Fruit fly (Drosophila melanogaster): ENCODE measurements around the gene CG7860.
A peak's percentile ranks its signal among the peaks of the same experiment; 100 is the strongest.

The CG7860 gene

DNA sequence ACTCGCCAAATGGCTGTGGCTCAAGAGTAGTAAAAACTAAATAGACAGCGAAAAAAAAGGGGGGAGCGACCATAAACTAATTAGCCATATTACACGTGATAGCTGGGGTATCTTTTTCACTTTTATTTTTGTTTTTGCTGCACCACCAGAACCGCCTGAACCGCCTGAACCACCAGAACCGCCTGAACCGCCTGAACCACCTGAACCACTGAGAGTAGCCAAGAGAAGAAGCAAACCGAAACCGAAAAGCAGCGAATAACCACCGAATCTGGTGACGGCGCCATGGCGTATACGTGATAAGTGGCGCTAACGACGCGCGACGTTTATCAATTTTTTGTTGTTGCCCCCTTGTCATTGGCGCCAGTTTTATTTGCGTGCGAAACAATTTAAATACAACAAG lies 47.7 kb downstream of the CG7860 start:
- TF ChIP-seq Pif1A (GFP tag; optimal IDR thresholded peaks at IDR 0.05) (no peak), CG17806 (tag; optimal IDR thresholded peaks at IDR 0.05) (no peak), gl (tag; optimal IDR thresholded peaks at IDR 0.05) (no peak), CG12605 (GFP tag; IDR thresholded peaks at IDR 0.05) (no peak), CG10348 (GFP tag; IDR thresholded peaks at IDR 0.05) (no peak), Snoo (tag; optimal IDR thresholded peaks at IDR 0.05) (no peak), CG34367 (tag; optimal IDR thresholded peaks at IDR 0.05) (no peak), CG14655 (GFP tag; optimal IDR thresholded peaks at IDR 0.05) (no peak), EcR (GFP tag; optimal IDR thresholded peaks at IDR 0.05) (no peak), CG4496 (GFP tag; IDR thresholded peaks at IDR 0.05) (no peak), Pif1B (GFP tag; optimal IDR thresholded peaks at IDR 0.05) (no peak), CG13204 (GFP tag; optimal IDR thresholded peaks at IDR 0.05) (no peak), CG8159 (tag; optimal IDR thresholded peaks at IDR 0.05) (no peak), fd96Ca (GFP tag; IDR thresholded peaks at IDR 0.05) (no peak), Ets98B (GFP tag; IDR thresholded peaks at IDR 0.05) (no peak), CG8301 (tag; optimal IDR thresholded peaks at IDR 0.05) (no peak)

- TF ChIP-seq CG8159 (tag; optimal IDR thresholded peaks at IDR 0.05) (no peak), rn (GFP tag; IDR thresholded peaks at IDR 0.05) (0 out of 2 replicates have a peak, but pooled peaks have one; percentile 52), CG10348 (GFP tag; IDR thresholded peaks at IDR 0.05) (no peak), CG32121 (GFP tag; IDR thresholded peaks at IDR 0.05) (peak; percentile 84), Snoo (tag; optimal IDR thresholded peaks at IDR 0.05) (no peak), CG34367 (tag; optimal IDR thresholded peaks at IDR 0.05) (no peak), Pif1B (GFP tag; optimal IDR thresholded peaks at IDR 0.05) (peak; percentile 64), Ets98B (GFP tag; IDR thresholded peaks at IDR 0.05) (peak; percentile 79), fd96Ca (GFP tag; IDR thresholded peaks at IDR 0.05) (peak; percentile 69; the same call in 2 of the 3 replicates), CG9948 (tag; optimal IDR thresholded peaks at IDR 0.05) (peak; percentile 20), CG8301 (tag; optimal IDR thresholded peaks at IDR 0.05) (peak; percentile 59), CG17806 (tag; optimal IDR thresholded peaks at IDR 0.05) (peak; percentile 20), CG14655 (GFP tag; optimal IDR thresholded peaks at IDR 0.05) (peak; percentile 61), gl (tag; optimal IDR thresholded peaks at IDR 0.05) (no peak), CG15710 (tag; optimal IDR thresholded peaks at IDR 0.05) (peak; percentile 2), D1 (tag; optimal IDR thresholded peaks at IDR 0.05) (no peak), CG4496 (GFP tag; IDR thresholded peaks at IDR 0.05) (peak; percentile 86), Pif1A (GFP tag; optimal IDR thresholded peaks at IDR 0.05) (peak; percentile 65), CG13204 (GFP tag; optimal IDR thresholded peaks at IDR 0.05) (no peak), EcR (GFP tag; optimal IDR thresholded peaks at IDR 0.05) (no peak), CG12605 (GFP tag; IDR thresholded peaks at IDR 0.05) (peak; percentile 81)
Observed at dm6 chrX:15617916-15618315, 49.1 kb downstream of the CG7860 start.

DNA sequence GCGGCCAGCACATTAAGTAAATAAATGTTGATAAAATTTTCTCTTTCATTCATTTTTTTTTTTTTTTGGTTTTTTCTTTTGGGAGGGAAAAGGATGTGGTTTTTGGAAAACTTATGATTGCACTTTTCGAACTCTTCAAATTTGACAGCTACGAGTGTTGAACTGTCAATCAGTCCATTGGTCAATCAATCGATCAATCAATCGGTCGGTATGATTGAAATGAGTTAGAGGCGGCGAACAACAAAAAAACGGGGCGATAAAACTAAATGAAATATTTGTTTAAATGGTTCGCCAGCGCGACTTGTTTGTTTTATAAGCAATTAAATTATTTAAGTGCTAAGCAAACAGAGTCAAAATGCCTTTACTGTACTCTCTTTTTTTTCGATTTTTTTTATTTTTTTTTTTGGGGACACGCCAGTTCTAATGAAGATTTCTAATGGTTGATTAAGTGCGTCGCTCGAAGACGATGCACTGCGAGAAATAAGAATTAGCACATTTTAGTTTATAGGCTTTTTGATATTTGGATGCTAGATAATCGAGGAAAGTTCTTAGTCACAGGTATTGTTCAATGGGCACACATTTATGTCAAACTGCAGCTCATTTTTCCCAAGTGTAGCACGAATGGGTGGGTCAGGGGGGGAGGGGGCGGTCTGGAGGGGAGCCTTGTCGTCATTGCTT lies 50.3 kb downstream of the CG7860 start:
- no peak for TF ChIP-seq CG10348 (GFP tag; IDR thresholded peaks at IDR 0.05)
- TF ChIP-seq CG14655 (GFP tag; optimal IDR thresholded peaks at IDR 0.05): peak; percentile 44
- no peak for TF ChIP-seq CG8301 (tag; optimal IDR thresholded peaks at IDR 0.05)
- no peak for TF ChIP-seq CG34367 (tag; optimal IDR thresholded peaks at IDR 0.05)
- no peak for TF ChIP-seq EcR (GFP tag; optimal IDR thresholded peaks at IDR 0.05)
- TF ChIP-seq CG17806 (tag; optimal IDR thresholded peaks at IDR 0.05): no peak
- TF ChIP-seq D1 (tag; optimal IDR thresholded peaks at IDR 0.05): no peak
- no peak for TF ChIP-seq CG8159 (tag; optimal IDR thresholded peaks at IDR 0.05)
- no peak for TF ChIP-seq CG9948 (tag; optimal IDR thresholded peaks at IDR 0.05)
- TF ChIP-seq CG15710 (tag; optimal IDR thresholded peaks at IDR 0.05): no peak
- no peak for TF ChIP-seq gl (tag; optimal IDR thresholded peaks at IDR 0.05)
- TF ChIP-seq CG12605 (GFP tag; IDR thresholded peaks at IDR 0.05): 0 out of 2 replicates have a peak, but pooled peaks have one; percentile 21
- TF ChIP-seq Ets98B (GFP tag; IDR thresholded peaks at IDR 0.05): peak; percentile 49; the same call in 1 of the 2 replicates
- TF ChIP-seq rn (GFP tag; IDR thresholded peaks at IDR 0.05): no peak
- peak; percentile 69; the same call in 2 of the 3 replicates for TF ChIP-seq CG4496 (GFP tag; IDR thresholded peaks at IDR 0.05)
- TF ChIP-seq fd96Ca (GFP tag; IDR thresholded peaks at IDR 0.05): peak; percentile 67; the same call in 2 of the 3 replicates
- TF ChIP-seq Pif1A (GFP tag; optimal IDR thresholded peaks at IDR 0.05): no peak
- no peak for TF ChIP-seq Pif1B (GFP tag; optimal IDR thresholded peaks at IDR 0.05)
- TF ChIP-seq Snoo (tag; optimal IDR thresholded peaks at IDR 0.05): peak; percentile 23
- TF ChIP-seq CG32121 (GFP tag; IDR thresholded peaks at IDR 0.05): peak; percentile 40; the same call in 1 of the 2 replicates
- no peak for TF ChIP-seq CG13204 (GFP tag; optimal IDR thresholded peaks at IDR 0.05)

- TF ChIP-seq CG13204 (GFP tag; optimal IDR thresholded peaks at IDR 0.05) (no peak), rn (GFP tag; IDR thresholded peaks at IDR 0.05) (no peak), fd96Ca (GFP tag; IDR thresholded peaks at IDR 0.05) (no peak), CG32121 (GFP tag; IDR thresholded peaks at IDR 0.05) (no peak), CG14655 (GFP tag; optimal IDR thresholded peaks at IDR 0.05) (no peak), EcR (GFP tag; optimal IDR thresholded peaks at IDR 0.05) (no peak), CG12605 (GFP tag; IDR thresholded peaks at IDR 0.05) (no peak), CG8301 (tag; optimal IDR thresholded peaks at IDR 0.05) (no peak)
Observed at dm6 chrX:15619631-15619960, 50.8 kb downstream of the CG7860 start.

All from whole organism, pupa.